Worm (Caenorhabditis elegans) whole organism, L4 larva: ENCODE measurements around the gene mrps-17.

Source experiments
- F44E2.7 ChIP-seq: fragments of 200-800 bp; sonication (Bioruptor generic); IDR thresholded peaks from 2 replicates; pipeline ENCODE4 v2.1.2; 2022; ENCODE audit warnings: missing genetic modification characterization, missing compliant biosample characterization
- ZK337.2 ChIP-seq: fragments of 200-800 bp; sonication (Bioruptor generic); IDR thresholded peaks from 2 replicates; pipeline ENCODE4 v1.3.6; 2022; ENCODE audit warnings: missing genetic modification reagents, missing genetic modification characterization, missing compliant biosample characterization
- ama-1 ChIP-seq: fragments of 150-350 bp; optimal IDR thresholded peaks from 2 replicates; lab custom pipeline; 2014; ENCODE audit warnings: inconsistent platforms, mixed read lengths
- ceh-62 ChIP-seq: sonication (generic microtip); optimal IDR thresholded peaks from 2 replicates; lab custom pipeline; 2017; ENCODE audit warnings: missing biosample characterization, missing genetic modification characterization

DNA sequence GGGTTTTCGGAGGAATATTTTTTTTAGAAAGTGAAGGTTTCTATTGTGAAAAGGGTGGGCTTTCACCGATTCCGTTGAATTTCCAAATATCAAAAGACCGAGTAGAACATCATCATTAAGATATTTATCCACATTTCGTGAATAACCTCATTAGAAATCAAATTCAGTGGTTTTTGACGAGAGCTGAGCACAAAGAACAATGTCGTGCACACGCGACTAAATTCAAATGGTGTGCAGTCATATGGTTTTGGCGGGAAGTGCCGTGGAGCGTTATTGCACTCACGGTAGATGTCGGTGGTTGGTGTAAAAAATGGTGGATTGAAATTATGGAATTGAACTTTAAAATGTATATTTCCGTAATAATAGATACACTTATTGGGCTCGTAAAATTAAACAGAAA, 21.1 kb upstream of the mrps-17 start:
- no peak for TF ChIP-seq ceh-62
- no peak for TF ChIP-seq ZK337.2 (GFP tag; lab: Robert Waterston, UW)
- no peak for TF ChIP-seq F44E2.7 (GFP tag; lab: Robert Waterston, UW)
- TF ChIP-seq ama-1 (lab: Kevin White, UChicago): no peak
